Worm (Caenorhabditis elegans) whole organism, early embryonic: ENCODE measurements around the gene C01G10.1.

ENCODE experiments used
- B0310.2 ChIP-seq: sonication (generic microtip); optimal IDR thresholded peaks from 2 replicates; lab custom pipeline; 2016; ENCODE audit warnings: mild to moderate bottlenecking, missing genetic modification characterization, missing compliant biosample characterization
- aly-1 ChIP-seq: sonication (generic microtip); optimal IDR thresholded peaks from 2 replicates; lab custom pipeline; 2016; ENCODE audit warnings: missing genetic modification characterization, missing compliant biosample characterization
- ama-1 ChIP-seq: fragments of 150-350 bp; optimal IDR thresholded peaks from 2 replicates; lab custom pipeline; 2014
- ceh-13 ChIP-seq: fragments of 200-800 bp; sonication (Bioruptor generic); optimal IDR thresholded peaks from 2 replicates; lab custom pipeline; 2018; ENCODE audit warnings: mild to moderate bottlenecking, missing genetic modification characterization, missing compliant biosample characterization
- ets-7 ChIP-seq: sonication (generic microtip); optimal IDR thresholded peaks from 2 replicates; lab custom pipeline; 2016; ENCODE audit warnings: missing genotype, missing genetic modification characterization, missing compliant biosample characterization
- flt-1 ChIP-seq: fragments of 200-800 bp; sonication (Bioruptor generic); IDR thresholded peaks from 2 replicates; pipeline ENCODE4 v1.3.6; 2022; ENCODE audit warnings: missing genetic modification characterization, missing compliant biosample characterization
- hmbx-1 ChIP-seq: sonication (generic microtip); optimal IDR thresholded peaks from 2 replicates; lab custom pipeline; 2016; ENCODE audit warnings: mild to moderate bottlenecking, missing genetic modification characterization, missing compliant biosample characterization
- hmg-4 ChIP-seq: fragments of 200-800 bp; sonication (Bioruptor generic); optimal IDR thresholded peaks from 2 replicates; lab custom pipeline; 2018; ENCODE audit warnings: mild to moderate bottlenecking, missing genetic modification characterization, missing compliant biosample characterization
- pes-1 ChIP-seq: fragments of 200-800 bp; sonication (Bioruptor generic); IDR thresholded peaks from 2 replicates; pipeline ENCODE4 v1.3.6; 2022; ENCODE audit warnings: missing genetic modification reagents, missing genetic modification characterization, missing compliant biosample characterization
- sea-1 ChIP-seq: fragments of 200-800 bp; sonication (Bioruptor generic); conservative IDR thresholded peaks from 2 replicates; pipeline ENCODE4 v1.3.6; 2022; ENCODE audit warnings: missing genetic modification characterization, missing compliant biosample characterization
- tbx-11 ChIP-seq: fragments of 200-800 bp; sonication (Bioruptor generic); IDR thresholded peaks from 2 replicates; pipeline ENCODE4 v1.3.6; 2022; ENCODE audit warnings: missing genetic modification characterization, missing compliant biosample characterization
- tbx-37 ChIP-seq: fragments of 200-800 bp; sonication (Bioruptor generic); conservative IDR thresholded peaks from 2 replicates; pipeline ENCODE4 v1.3.6; 2022; ENCODE audit warnings: missing genetic modification reagents, missing genetic modification characterization, missing compliant biosample characterization
- tra-4 ChIP-seq: sonication (generic microtip); optimal IDR thresholded peaks from 2 replicates; lab custom pipeline; 2017; ENCODE audit warnings: missing genetic modification characterization, missing compliant biosample characterization

DNA sequence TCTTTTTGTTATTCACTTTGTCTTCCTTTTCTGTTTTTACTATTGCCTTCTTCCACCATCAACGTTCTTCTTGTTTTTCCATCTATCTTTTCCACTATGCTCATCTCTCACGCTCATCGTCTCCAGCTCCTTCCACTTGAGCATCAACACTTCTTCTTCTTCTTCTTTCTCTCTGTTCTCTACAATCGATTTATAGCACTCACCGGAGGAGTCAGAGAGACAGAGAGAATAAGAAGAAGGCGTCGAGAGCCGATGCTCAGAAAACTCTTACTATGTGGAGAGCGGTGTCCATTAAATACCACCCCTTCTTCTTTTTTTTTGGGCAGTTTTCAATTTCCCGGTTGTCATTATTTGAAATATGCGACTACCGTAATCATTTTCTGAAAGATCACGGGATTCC, 24.6 kb upstream of the C01G10.1 start:
- TF ChIP-seq ama-1 (lab: Kevin White, UChicago) (no peak), sea-1 (GFP tag; lab: Robert Waterston, UW) (no peak), pes-1 (GFP tag; lab: Robert Waterston, UW) (no peak), ets-7 (tag; lab: Kevin White, UChicago) (no peak), B0310.2 (tag; lab: Kevin White, UChicago) (no peak), tbx-37 (no peak), hmg-4 (no peak), aly-1 (tag; lab: Kevin White, UChicago) (no peak), hmbx-1 (no peak), tbx-11 (GFP tag; lab: Robert Waterston, UW) (no peak), flt-1 (GFP tag; lab: Robert Waterston, UW) (no peak), tra-4 (tag; lab: Kevin White, UChicago) (no peak), ceh-13 (no peak)
